Fruit fly (Drosophila melanogaster) whole organism, wandering third instar larva: ENCODE measurements around the gene CG10650.

Source experiments
- Dif ChIP-seq: fragments of 200-275, 200-300 bp; sonication (Bioruptor generic); optimal IDR thresholded peaks from 2 replicates; lab custom pipeline; 2018; ENCODE audit warnings: missing biosample characterization, missing genetic modification characterization; ENCODE audit not compliant: partially characterized antibody
- GATAd ChIP-seq: sonication (Bioruptor generic); optimal IDR thresholded peaks from 2 replicates; lab custom pipeline; 2016; ENCODE audit warnings: missing biosample characterization, missing genetic modification characterization
- Hr78 ChIP-seq: fragments of >200 bp; optimal IDR thresholded peaks from 2 replicates; lab custom pipeline; 2017; ENCODE audit warnings: missing biosample characterization, missing genetic modification characterization
- br ChIP-seq: fragments of 200-800 bp; sonication (Bioruptor generic); optimal IDR thresholded peaks from 2 replicates; lab custom pipeline; 2016; ENCODE audit warnings: missing biosample characterization, missing genetic modification characterization
- dl ChIP-seq, 2 experiments: fragments of 175-275, 200-275 bp in 1 of 2; fragments of 200-275 bp in 1 of 2; sonication (Bioruptor generic); optimal IDR thresholded peaks; lab custom pipeline; 2018; ENCODE audit warnings: mild to moderate bottlenecking in 2 of 2, missing biosample characterization in 2 of 2, missing genetic modification characterization in 2 of 2, moderate library complexity in 2 of 2; ENCODE audit not compliant: partially characterized antibody in 2 of 2, insufficient read depth in 1 of 2
- jim ChIP-seq: fragments of 175-275, 200-325 bp; sonication (Bioruptor generic); optimal IDR thresholded peaks from 2 replicates; lab custom pipeline; 2016; ENCODE audit warnings: missing biosample characterization, mild to moderate bottlenecking, missing genetic modification characterization
- pan ChIP-seq: fragments of >200 bp; optimal IDR thresholded peaks from 2 replicates; lab custom pipeline; 2017
- sv ChIP-seq: fragments of 200-800 bp; sonication (Bioruptor generic); optimal IDR thresholded peaks from 3 replicates; lab custom pipeline; 2016; ENCODE audit warnings: missing biosample characterization, missing genetic modification characterization

DNA sequence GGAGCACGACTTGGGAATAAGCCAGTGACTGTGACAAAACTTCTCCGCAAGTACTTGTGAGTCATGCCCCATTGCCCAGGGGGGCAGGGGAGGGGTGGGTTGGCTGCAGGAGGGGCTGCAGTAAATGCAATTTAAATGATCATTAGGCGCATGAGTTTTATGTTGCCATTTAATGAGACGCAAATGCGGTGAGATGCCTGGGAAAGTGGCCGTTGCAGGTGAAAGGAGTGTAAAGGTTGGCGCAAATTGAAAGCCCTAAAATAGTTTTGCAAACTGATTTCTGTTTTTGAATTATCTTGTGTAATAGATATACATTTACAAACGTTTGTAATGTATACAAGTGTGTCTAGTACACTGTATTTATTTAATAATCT, 9.6 kb downstream of the CG10650 start:
- TF ChIP-seq pan (lab: Kevin White, UChicago) (no peak), br (GFP tag; lab: Kevin White, UChicago) (no peak), jim (GFP tag; lab: Kevin White, UChicago) (no peak), Dif (GFP tag; lab: Kevin White, UChicago) (no peak), sv (GFP tag; lab: Kevin White, UChicago) (no peak), dl (GFP tag; optimal IDR thresholded peaks at IDR 0.05; lab: Kevin White, UChicago; ENCODE audit: insufficient read depth in 1 of 2, partially characterized antibody in 2 of 2) (no peak), Hr78 (GFP tag; lab: Kevin White, UChicago) (no peak), GATAd (GFP tag; lab: Kevin White, UChicago) (no peak)
